Worm (Caenorhabditis elegans): ENCODE results near the gene F48G7.8.
"Not testable (repeated sequence)": the region's sequence is repeated elsewhere in the genome, so short reads cannot be mapped to it uniquely, and the experiment has no call there.

Gene F48G7.8

ce11 chrV:667459-667858 lies 40.0 kb upstream of the F48G7.8 start, which contains the start of gene nhr-180:
Gene nhr-180 (minus strand): TSS chrV:667510.
- TF ChIP-seq nhr-232 (tag; optimal IDR thresholded peaks at IDR 0.05) (no peak), hlh-15 (tag; optimal IDR thresholded peaks at IDR 0.05) (no peak), C08G9.2 (tag; optimal IDR thresholded peaks at IDR 0.05) (no peak), unc-42 (tag; optimal IDR thresholded peaks at IDR 0.05) (no peak), pqm-1 (tag; optimal IDR thresholded peaks at IDR 0.05) (no peak), pros-1 (tag; optimal IDR thresholded peaks at IDR 0.05) (no peak), ama-1 (optimal IDR thresholded peaks at IDR 0.05) (no peak), syd-9 (tag; optimal IDR thresholded peaks at IDR 0.05) (no peak), hlh-13 (GFP tag; optimal IDR thresholded peaks at IDR 0.05) (no peak), ceh-45 (GFP tag; IDR thresholded peaks at IDR 0.05) (no peak), pax-1 (tag; optimal IDR thresholded peaks at IDR 0.05) (no peak), unc-55 (GFP tag; optimal IDR thresholded peaks at IDR 0.05) (no peak), ceh-48 (tag; optimal IDR thresholded peaks at IDR 0.05) (no peak), fax-1 (tag; optimal IDR thresholded peaks at IDR 0.05) (no peak)

ce11 chrV:664337-664847 lies 36.9 kb upstream of the F48G7.8 start, which contains the start of the genes F31F4.11 and srh-266:
Gene F31F4.11 (minus strand): TSS chrV:664437.
Gene srh-266 (plus strand): TSS chrV:664797.
- no peak for TF ChIP-seq lim-6 (tag; optimal IDR thresholded peaks at IDR 0.05)
- TF ChIP-seq ama-1 (optimal IDR thresholded peaks at IDR 0.05) = no peak
- no peak for TF ChIP-seq ceh-22 (tag; optimal IDR thresholded peaks at IDR 0.05)
- no peak for TF ChIP-seq ref-2 (tag; optimal IDR thresholded peaks at IDR 0.05)
- TF ChIP-seq elt-2 (tag; optimal IDR thresholded peaks at IDR 0.05) = no peak
- no peak for TF ChIP-seq sox-2 (GFP tag; IDR thresholded peaks at IDR 0.05)
- no peak for TF ChIP-seq F13H6.1 (tag; optimal IDR thresholded peaks at IDR 0.05)
- no peak for TF ChIP-seq gmeb-2 (tag; optimal IDR thresholded peaks at IDR 0.05)
- no peak for TF ChIP-seq K09A11.1 (tag; optimal IDR thresholded peaks at IDR 0.05; ENCODE audit: insufficient read depth)
- TF ChIP-seq sdc-2 (tag; optimal IDR thresholded peaks at IDR 0.05) = no peak
- TF ChIP-seq hlh-13 (GFP tag; optimal IDR thresholded peaks at IDR 0.05) = no peak
- TF ChIP-seq ceh-45 (GFP tag; IDR thresholded peaks at IDR 0.05) = no peak
- TF ChIP-seq syd-9 (tag; optimal IDR thresholded peaks at IDR 0.05) = no peak

- TF ChIP-seq ceh-45 (GFP tag; IDR thresholded peaks at IDR 0.05) (no peak), unc-55 (GFP tag; optimal IDR thresholded peaks at IDR 0.05) (no peak), ets-4 (tag; optimal IDR thresholded peaks at IDR 0.05) (no peak), C08G9.2 (tag; optimal IDR thresholded peaks at IDR 0.05) (no peak), elt-2 (tag; optimal IDR thresholded peaks at IDR 0.05) (no peak), lin-11 (tag; optimal IDR thresholded peaks at IDR 0.05) (no peak), fkh-10 (GFP tag; optimal IDR thresholded peaks at IDR 0.05) (no peak), gmeb-2 (tag; optimal IDR thresholded peaks at IDR 0.05) (no peak), ceh-48 (tag; optimal IDR thresholded peaks at IDR 0.05) (no peak), pha-4 (tag; optimal IDR thresholded peaks at IDR 0.05) (no peak), hlh-8 (tag; optimal IDR thresholded peaks at IDR 0.05) (no peak), K09A11.1 (tag; optimal IDR thresholded peaks at IDR 0.05; ENCODE audit: insufficient read depth) (no peak), sox-4 (tag; optimal IDR thresholded peaks at IDR 0.05) (no peak), dmd-4 (tag; optimal IDR thresholded peaks at IDR 0.05; ENCODE audit: borderline replicate concordance) (no peak), ceh-31 (tag; optimal IDR thresholded peaks at IDR 0.05) (no peak), ref-2 (tag; optimal IDR thresholded peaks at IDR 0.05) (no peak), F13H6.1 (tag; optimal IDR thresholded peaks at IDR 0.05) (no peak)
Measured at ce11 chrV:660210-660609, 32.7 kb upstream of the F48G7.8 start, which contains the start of gene F31F4.17. Gene F31F4.17 (minus strand): TSS chrV:660310.

ce11 chrV:658140-658539 lies 30.7 kb upstream of the F48G7.8 start:
- 0 out of 2 replicates have a peak, but pooled peaks have one; percentile 49 for TF ChIP-seq unc-3 (GFP tag; conservative IDR thresholded peaks at IDR 0.05)
- TF ChIP-seq unc-3 (tag; optimal IDR thresholded peaks at IDR 0.05) = not testable (repeated sequence)

ce11 chrV:657678-658077 lies 30.2 kb upstream of the F48G7.8 start, which contains the start of gene srh-246:
Gene srh-246 (minus strand): TSS chrV:657778.
- TF ChIP-seq ama-1 (optimal IDR thresholded peaks at IDR 0.05) = no peak
- no peak for TF ChIP-seq K02D7.2 (tag; optimal IDR thresholded peaks at IDR 0.05)
- no peak for TF ChIP-seq C08G9.2 (tag; optimal IDR thresholded peaks at IDR 0.05)
- TF ChIP-seq sdc-2 (tag; optimal IDR thresholded peaks at IDR 0.05) = no peak
- no peak for TF ChIP-seq hlh-13 (GFP tag; optimal IDR thresholded peaks at IDR 0.05)
- no peak for TF ChIP-seq ztf-16 (tag; optimal IDR thresholded peaks at IDR 0.05)
- TF ChIP-seq ceh-22 (tag; optimal IDR thresholded peaks at IDR 0.05) = no peak
- no peak for TF ChIP-seq ceh-34 (tag; optimal IDR thresholded peaks at IDR 0.05)
- no peak for TF ChIP-seq T23F11.4 (GFP tag; optimal IDR thresholded peaks at IDR 0.05)
- TF ChIP-seq rnt-1 (tag; optimal IDR thresholded peaks at IDR 0.05) = no peak
- no peak for TF ChIP-seq K09A11.1 (tag; optimal IDR thresholded peaks at IDR 0.05; ENCODE audit: insufficient read depth)
- TF ChIP-seq ceh-9 (tag; optimal IDR thresholded peaks at IDR 0.05) = no peak
- no peak for TF ChIP-seq hlh-6 (tag; optimal IDR thresholded peaks at IDR 0.05)
- no peak for TF ChIP-seq ahr-1 (tag; optimal IDR thresholded peaks at IDR 0.05)
- TF ChIP-seq gmeb-2 (tag; optimal IDR thresholded peaks at IDR 0.05) = no peak
- TF ChIP-seq sox-4 (tag; optimal IDR thresholded peaks at IDR 0.05) = no peak
- no peak for TF ChIP-seq F13H6.1 (tag; optimal IDR thresholded peaks at IDR 0.05)
- TF ChIP-seq sox-2 (GFP tag; IDR thresholded peaks at IDR 0.05) = no peak
- no peak for TF ChIP-seq C38D4.7 (GFP tag; optimal IDR thresholded peaks at IDR 0.05)
